Worm (Caenorhabditis elegans) whole organism, early embryonic: ENCODE data around the gene Y47D7A.3.

ENCODE experiments used
- F13C5.2 ChIP-seq: sonication (generic microtip); optimal IDR thresholded peaks from 2 replicates; lab custom pipeline; 2017; ENCODE audit warnings: mild to moderate bottlenecking, missing genetic modification characterization, inconsistent platforms, missing compliant biosample characterization
- aly-1 ChIP-seq: sonication (generic microtip); optimal IDR thresholded peaks from 2 replicates; lab custom pipeline; 2016; ENCODE audit warnings: missing genetic modification characterization, missing compliant biosample characterization
- ama-1 ChIP-seq: fragments of 150-350 bp; optimal IDR thresholded peaks from 2 replicates; lab custom pipeline; 2014
- ceh-36 ChIP-seq: sonication (generic microtip); optimal IDR thresholded peaks from 2 replicates; lab custom pipeline; 2016; ENCODE audit warnings: missing genetic modification characterization, inconsistent platforms, missing compliant biosample characterization
- ets-7 ChIP-seq: sonication (generic microtip); optimal IDR thresholded peaks from 2 replicates; lab custom pipeline; 2016; ENCODE audit warnings: missing genotype, missing genetic modification characterization, missing compliant biosample characterization
- flt-1 ChIP-seq: fragments of 200-800 bp; sonication (Bioruptor generic); IDR thresholded peaks from 2 replicates; pipeline ENCODE4 v1.3.6; 2022; ENCODE audit warnings: missing genetic modification characterization, missing compliant biosample characterization
- hmbx-1 ChIP-seq: sonication (generic microtip); optimal IDR thresholded peaks from 2 replicates; lab custom pipeline; 2016; ENCODE audit warnings: mild to moderate bottlenecking, missing genetic modification characterization, missing compliant biosample characterization
- hmg-4 ChIP-seq: fragments of 200-800 bp; sonication (Bioruptor generic); optimal IDR thresholded peaks from 2 replicates; lab custom pipeline; 2018; ENCODE audit warnings: mild to moderate bottlenecking, missing genetic modification characterization, missing compliant biosample characterization
- scrt-1 ChIP-seq: fragments of 200-800 bp; sonication (Bioruptor generic); IDR thresholded peaks from 2 replicates; pipeline ENCODE4 v1.3.6; 2022; ENCODE audit warnings: missing genetic modification characterization, missing compliant biosample characterization
- sea-1 ChIP-seq: fragments of 200-800 bp; sonication (Bioruptor generic); conservative IDR thresholded peaks from 2 replicates; pipeline ENCODE4 v1.3.6; 2022; ENCODE audit warnings: missing genetic modification characterization, missing compliant biosample characterization

DNA sequence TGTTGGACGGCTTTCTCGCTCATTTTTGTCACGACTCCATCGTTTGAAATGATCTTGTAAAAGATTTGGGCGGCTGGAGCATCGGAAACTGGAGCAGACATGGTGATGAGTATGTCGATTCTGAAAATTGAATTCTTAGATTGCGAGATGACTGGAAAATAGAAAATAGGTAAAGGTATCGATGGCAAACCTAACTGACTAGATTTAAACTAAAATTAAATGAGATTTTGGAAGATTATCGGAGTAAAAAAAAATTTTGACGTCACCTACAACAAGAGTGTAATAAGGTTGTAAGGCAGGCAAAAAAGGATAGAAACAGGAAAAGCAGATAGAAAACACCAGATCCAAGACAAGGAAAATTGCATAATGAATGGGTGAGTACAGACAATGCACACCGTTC, 10.7 kb downstream of the Y47D7A.3 start, which contains the start of gene skr-14:
- TF ChIP-seq ama-1 (no peak), hmbx-1 (no peak), hmg-4 (GFP tag; lab: Kevin White, UChicago) (no peak), aly-1 (no peak), F13C5.2 (tag; lab: Kevin White, UChicago) (no peak), flt-1 (GFP tag; lab: Robert Waterston, UW) (no peak), ceh-36 (no peak), sea-1 (GFP tag; lab: Robert Waterston, UW) (no peak), ets-7 (tag; lab: Kevin White, UChicago) (no peak), scrt-1 (GFP tag; lab: Robert Waterston, UW) (no peak)
